Worm (Caenorhabditis elegans): ENCODE results near the gene K11D12.8.

ce11 chrV:5046103-5046502 lies 5.3 kb upstream of the K11D12.8 start, which contains the start of gene exc-14:
- TF ChIP-seq ham-2 (GFP tag; optimal IDR thresholded peaks at IDR 0.05) (no peak), cnd-1 (tag; optimal IDR thresholded peaks at IDR 0.05) (no peak), ztf-11 (tag; optimal IDR thresholded peaks at IDR 0.05) (no peak), sem-2 (GFP tag; optimal IDR thresholded peaks at IDR 0.05) (no peak), mab-5 (tag; optimal IDR thresholded peaks at IDR 0.05) (no peak), blmp-1 (tag; optimal IDR thresholded peaks at IDR 0.05) (no peak), nhr-76 (tag; optimal IDR thresholded peaks at IDR 0.05) (no peak), nhr-237 (tag; optimal IDR thresholded peaks at IDR 0.05) (no peak), nhr-28 (tag; optimal IDR thresholded peaks at IDR 0.05) (no peak), hlh-1 (tag; optimal IDR thresholded peaks at IDR 0.05) (no peak), unc-39 (tag; optimal IDR thresholded peaks at IDR 0.05) (no peak), mep-1 (tag; optimal IDR thresholded peaks at IDR 0.05) (no peak)
